Worm (Caenorhabditis elegans) whole organism, mixed stage, embryonic: ENCODE results near the gene F54B3.1.

Experiments
- M03D4.4 ChIP-seq: sonication (generic microtip); optimal IDR thresholded peaks from 2 replicates; lab custom pipeline; 2017; ENCODE audit warnings: mild to moderate bottlenecking, missing genetic modification characterization, missing compliant biosample characterization
- bed-3 ChIP-seq: fragments of 200-800 bp; sonication (Bioruptor generic); optimal IDR thresholded peaks from 3 replicates; lab custom pipeline; 2018; ENCODE audit warnings: mild to moderate bottlenecking, missing genetic modification characterization, moderate library complexity, missing compliant biosample characterization
- blmp-1 ChIP-seq: fragments of 150-350 bp; optimal IDR thresholded peaks from 2 replicates; lab custom pipeline; 2014; ENCODE audit warnings: missing biosample characterization, missing genetic modification characterization
- ceh-39 ChIP-seq: fragments of 150-350 bp; optimal IDR thresholded peaks from 2 replicates; lab custom pipeline; 2014; ENCODE audit warnings: missing biosample characterization, missing genetic modification characterization
- ceh-43 ChIP-seq: fragments of 200-800 bp; sonication (Bioruptor generic); optimal IDR thresholded peaks from 2 replicates; lab custom pipeline; 2018; ENCODE audit warnings: mild to moderate bottlenecking, missing genetic modification characterization, moderate library complexity, missing compliant biosample characterization
- ceh-83 ChIP-seq: fragments of 200-800 bp; sonication (Bioruptor generic); optimal IDR thresholded peaks from 2 replicates; lab custom pipeline; 2018; ENCODE audit warnings: mild to moderate bottlenecking, missing genetic modification characterization, missing compliant biosample characterization
- ces-1 ChIP-seq: fragments of 150-350 bp; optimal IDR thresholded peaks from 2 replicates; lab custom pipeline; 2014; ENCODE audit warnings: missing biosample characterization, missing genetic modification reagents, missing genetic modification characterization
- drap-1 ChIP-seq: fragments of 200-800 bp; sonication (Bioruptor generic); optimal IDR thresholded peaks from 3 replicates; lab custom pipeline; 2018; ENCODE audit warnings: mild to moderate bottlenecking, missing genetic modification characterization, missing compliant biosample characterization
- elt-1 ChIP-seq: sonication (generic microtip); optimal IDR thresholded peaks from 2 replicates; lab custom pipeline; 2017; ENCODE audit warnings: missing genetic modification characterization, mild to moderate bottlenecking, missing compliant biosample characterization, antibody characterized with exemption, moderate library complexity, borderline replicate concordance; ENCODE audit not compliant: insufficient read depth
- elt-3 ChIP-seq: fragments of 150-350 bp; optimal IDR thresholded peaks from 2 replicates; lab custom pipeline; 2014; ENCODE audit warnings: missing biosample characterization, missing genetic modification characterization
- flh-1 ChIP-seq: fragments of 200-800 bp; sonication (Bioruptor generic); optimal IDR thresholded peaks from 2 replicates; lab custom pipeline; 2018; ENCODE audit warnings: mild to moderate bottlenecking, missing genetic modification characterization, moderate library complexity, missing compliant biosample characterization
- ham-2 ChIP-seq: fragments of 200-800 bp; sonication (Bioruptor generic); optimal IDR thresholded peaks from 2 replicates; lab custom pipeline; 2018; ENCODE audit warnings: mild to moderate bottlenecking, missing genetic modification characterization, missing compliant biosample characterization
- hlh-1 ChIP-seq: fragments of 150-350 bp; optimal IDR thresholded peaks from 2 replicates; lab custom pipeline; 2014; ENCODE audit warnings: missing biosample characterization, missing genetic modification reagents, missing genetic modification characterization
- lin-13 ChIP-seq: fragments of 150-350 bp; optimal IDR thresholded peaks from 2 replicates; lab custom pipeline; 2014; ENCODE audit warnings: missing biosample characterization, missing genetic modification characterization
- lin-32 ChIP-seq: fragments of 200-800 bp; sonication (Bioruptor generic); optimal IDR thresholded peaks from 2 replicates; lab custom pipeline; 2018; ENCODE audit warnings: mild to moderate bottlenecking, missing genetic modification characterization, missing compliant biosample characterization
- lsy-2 ChIP-seq: fragments of 150-350 bp; optimal IDR thresholded peaks from 2 replicates; lab custom pipeline; 2014; ENCODE audit warnings: missing biosample characterization, missing genetic modification characterization
- mab-5 ChIP-seq: fragments of 150-350 bp; optimal IDR thresholded peaks from 2 replicates; lab custom pipeline; 2014; ENCODE audit warnings: missing biosample characterization, missing genetic modification characterization
- mep-1 ChIP-seq: fragments of 150-350 bp; optimal IDR thresholded peaks from 2 replicates; lab custom pipeline; 2017; ENCODE audit warnings: missing biosample characterization, missing genetic modification reagents, missing genetic modification characterization, inconsistent platforms
- mls-2 ChIP-seq: sonication (generic microtip); optimal IDR thresholded peaks from 2 replicates; lab custom pipeline; 2016; ENCODE audit warnings: mild to moderate bottlenecking, missing genetic modification characterization, moderate library complexity, missing compliant biosample characterization
- nhr-2 ChIP-seq: fragments of 150-350 bp; optimal IDR thresholded peaks from 2 replicates; lab custom pipeline; 2014; ENCODE audit warnings: missing biosample characterization, missing genetic modification characterization
- nhr-237 ChIP-seq: fragments of 150-350 bp; optimal IDR thresholded peaks from 2 replicates; lab custom pipeline; 2014; ENCODE audit warnings: missing biosample characterization, missing genetic modification characterization
- nhr-28 ChIP-seq: fragments of 150-350 bp; optimal IDR thresholded peaks from 2 replicates; lab custom pipeline; 2014; ENCODE audit warnings: missing biosample characterization, missing genetic modification characterization
- nhr-76 ChIP-seq: sonication (generic microtip); optimal IDR thresholded peaks from 2 replicates; lab custom pipeline; 2017; ENCODE audit warnings: missing biosample characterization, missing genetic modification characterization
- pha-4 ChIP-seq: fragments of 150-350 bp; optimal IDR thresholded peaks from 2 replicates; lab custom pipeline; 2018; ENCODE audit warnings: missing biosample characterization, missing genetic modification reagents, missing genetic modification characterization
- sem-2 ChIP-seq: fragments of 200-800 bp; sonication (Bioruptor generic); optimal IDR thresholded peaks from 2 replicates; lab custom pipeline; 2018; ENCODE audit warnings: mild to moderate bottlenecking, missing genetic modification characterization, missing compliant biosample characterization
- snpc-4 ChIP-seq: fragments of 150-350 bp; optimal IDR thresholded peaks from 2 replicates; lab custom pipeline; 2014; ENCODE audit warnings: missing biosample characterization, missing genetic modification characterization
- sptf-1 ChIP-seq: sonication (generic microtip); optimal IDR thresholded peaks from 2 replicates; lab custom pipeline; 2017; ENCODE audit warnings: mild to moderate bottlenecking, missing genetic modification characterization, moderate library complexity, missing compliant biosample characterization
- tbx-8 ChIP-seq: fragments of 200-800 bp; sonication (Bioruptor generic); optimal IDR thresholded peaks from 2 replicates; lab custom pipeline; 2018; ENCODE audit warnings: mild to moderate bottlenecking, missing genetic modification characterization, moderate library complexity, missing compliant biosample characterization
- unc-120 ChIP-seq: sonication (generic microtip); optimal IDR thresholded peaks from 2 replicates; lab custom pipeline; 2017; ENCODE audit warnings: missing genetic modification characterization, missing compliant biosample characterization; ENCODE audit not compliant: poor library complexity, severe bottlenecking
- unc-39 ChIP-seq: fragments of 150-350 bp; optimal IDR thresholded peaks from 2 replicates; lab custom pipeline; 2014; ENCODE audit warnings: missing biosample characterization, missing genetic modification characterization
- zip-8 ChIP-seq: fragments of 150-350 bp; optimal IDR thresholded peaks from 2 replicates; lab custom pipeline; 2014; ENCODE audit warnings: missing biosample characterization, missing genetic modification characterization
- ztf-11 ChIP-seq: fragments of 150-350 bp; optimal IDR thresholded peaks from 2 replicates; lab custom pipeline; 2014; ENCODE audit warnings: missing biosample characterization, missing genetic modification characterization

Gene F54B3.1

ce11 chrII:10302141-10302574 is 51.1 kb downstream of the F54B3.1 start:
- TF ChIP-seq sptf-1 (tag; lab: Kevin White, UChicago): peak; percentile 41
- TF ChIP-seq, all 35 proteins: peak for 1; not testable (repeated sequence) for 34

ce11 chrII:10302646-10303045 is 51.6 kb downstream of the F54B3.1 start, which contains the start of gene clpp-1:
clpp-1 (minus strand) TSS chrII:10302842.
- TF ChIP-seq ceh-39 (tag; lab: Kevin White, UChicago) (no peak), zip-8 (tag; lab: Kevin White, UChicago) (peak; percentile 17)

ce11 chrII:10303663-10304115 is 52.6 kb downstream of the F54B3.1 start, which contains the start of gene vha-9:
vha-9 (minus strand) TSS chrII:10303713.
- no peak for TF ChIP-seq nhr-237 (tag; lab: Kevin White, UChicago)
- TF ChIP-seq bed-3 (GFP tag; lab: Kevin White, UChicago): peak; percentile 11
- peak; percentile 74 for TF ChIP-seq sptf-1 (tag; lab: Kevin White, UChicago)
- peak; percentile 57 for TF ChIP-seq lsy-2
- no peak for TF ChIP-seq snpc-4 (tag; lab: Kevin White, UChicago)
- no peak for TF ChIP-seq unc-120 (tag; lab: Kevin White, UChicago)
- peak; percentile 91 for TF ChIP-seq ces-1 (GFP tag; lab: Kevin White, UChicago)
- peak; percentile 3 for TF ChIP-seq nhr-2
- TF ChIP-seq M03D4.4: peak; percentile 13
- peak; percentile 7 for TF ChIP-seq pha-4 (tag; lab: Kevin White, UChicago)
- no peak for TF ChIP-seq elt-3 (tag; lab: Kevin White, UChicago)
- no peak for TF ChIP-seq ceh-43 (GFP tag; lab: Kevin White, UChicago)
- no peak for TF ChIP-seq tbx-8 (GFP tag; lab: Kevin White, UChicago)
- peak; percentile 28 for TF ChIP-seq hlh-1 (tag; lab: Kevin White, UChicago)
- TF ChIP-seq mep-1 (tag; lab: Kevin White, UChicago): peak; percentile 56
- TF ChIP-seq elt-1 (tag; lab: Kevin White, UChicago): no peak

DNA sequence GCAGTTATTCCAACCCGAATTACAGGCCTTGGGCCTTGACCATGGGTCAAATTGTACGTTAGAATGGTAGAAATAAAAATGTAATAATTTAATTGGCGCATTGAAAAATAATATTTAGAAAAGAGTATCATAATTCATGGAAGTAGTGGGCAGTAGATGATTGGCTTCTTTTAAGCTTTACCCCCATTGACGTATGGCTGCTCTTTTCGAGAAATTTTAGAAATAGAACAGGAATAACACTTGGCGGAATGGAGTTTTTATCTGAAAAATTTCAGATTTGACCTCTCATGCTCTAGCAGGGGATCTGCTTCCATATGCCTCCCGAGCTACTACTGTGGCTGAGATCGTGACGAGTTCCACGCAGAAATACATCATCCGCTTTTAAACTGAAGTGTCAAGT is 57.7 kb downstream of the F54B3.1 start, which contains the start of gene gcy-4:
Gene gcy-4 (minus strand): TSS at position 101 of the 400 bp plus-strand sequence.
- TF ChIP-seq ceh-83 (GFP tag; lab: Kevin White, UChicago) (no peak), elt-3 (tag; lab: Kevin White, UChicago) (no peak), nhr-76 (no peak), pha-4 (tag; lab: Kevin White, UChicago) (no peak), sptf-1 (tag; lab: Kevin White, UChicago) (no peak), drap-1 (GFP tag; lab: Kevin White, UChicago) (no peak), lin-13 (tag; lab: Kevin White, UChicago) (no peak), lin-32 (GFP tag; lab: Kevin White, UChicago) (no peak), mls-2 (tag; lab: Kevin White, UChicago) (no peak), snpc-4 (tag; lab: Kevin White, UChicago) (no peak), zip-8 (tag; lab: Kevin White, UChicago) (no peak), nhr-28 (tag; lab: Kevin White, UChicago) (no peak), ces-1 (GFP tag; lab: Kevin White, UChicago) (no peak), unc-120 (tag; lab: Kevin White, UChicago) (no peak), ham-2 (GFP tag; lab: Kevin White, UChicago) (no peak)

ce11 chrII:10309337-10309736 is 58.3 kb downstream of the F54B3.1 start, which contains the start of gene ZK970.8:
ZK970.8 (plus strand) TSS chrII:10309637.
- no peak for TF ChIP-seq mls-2 (tag; lab: Kevin White, UChicago)
- no peak for TF ChIP-seq flh-1 (GFP tag; lab: Kevin White, UChicago)
- no peak for TF ChIP-seq ceh-43 (GFP tag; lab: Kevin White, UChicago)
- no peak for TF ChIP-seq tbx-8 (GFP tag; lab: Kevin White, UChicago)
- TF ChIP-seq lin-32 (GFP tag; lab: Kevin White, UChicago): no peak
- no peak for TF ChIP-seq nhr-237 (tag; lab: Kevin White, UChicago)
- no peak for TF ChIP-seq sem-2 (GFP tag; lab: Kevin White, UChicago)
- no peak for TF ChIP-seq mab-5 (tag; lab: Kevin White, UChicago)
- TF ChIP-seq nhr-28 (tag; lab: Kevin White, UChicago): no peak
- no peak for TF ChIP-seq nhr-76
- TF ChIP-seq unc-39 (tag; lab: Kevin White, UChicago): no peak
- TF ChIP-seq blmp-1 (tag; lab: Kevin White, UChicago): no peak
- TF ChIP-seq ztf-11 (tag; lab: Kevin White, UChicago): no peak
- no peak for TF ChIP-seq lin-13 (tag; lab: Kevin White, UChicago)
